Fruit fly (Drosophila melanogaster) whole organism, embryonic: ENCODE data around the gene CG10962.

Experiments used
- Bteb2 ChIP-seq: fragments of 200-800 bp; sonication (Bioruptor generic); optimal IDR thresholded peaks from 2 replicates; lab custom pipeline; 2016; ENCODE audit warnings: missing biosample characterization, missing genetic modification characterization
- CG10959 ChIP-seq: fragments of 200-800 bp; sonication (Bioruptor generic); IDR thresholded peaks from 2 replicates; pipeline ENCODE4 v1.3.6; 2022; ENCODE audit warnings: missing biosample characterization, missing genetic modification characterization
- CG10979 ChIP-seq: fragments of 200-800 bp; sonication (Bioruptor generic); optimal IDR thresholded peaks from 2 replicates; lab custom pipeline; 2018; ENCODE audit warnings: missing biosample characterization, mild to moderate bottlenecking, missing genetic modification characterization, moderate library complexity
- CG11560 ChIP-seq: fragments of 200-800 bp; sonication (Bioruptor generic); IDR thresholded peaks from 3 replicates; pipeline ENCODE4 v1.3.6; 2022; ENCODE audit warnings: missing biosample characterization, missing genetic modification characterization
- CG12071 ChIP-seq: fragments of 200-800 bp; sonication (Bioruptor generic); optimal IDR thresholded peaks from 3 replicates; lab custom pipeline; 2018; ENCODE audit warnings: missing biosample characterization, mild to moderate bottlenecking, missing genetic modification characterization
- CG12236 ChIP-seq: fragments of 200-800 bp; sonication (Bioruptor generic); optimal IDR thresholded peaks from 2 replicates; lab custom pipeline; 2016; ENCODE audit warnings: missing biosample characterization, missing genetic modification characterization
- CG13775 ChIP-seq: fragments of 200-800 bp; sonication (Bioruptor generic); optimal IDR thresholded peaks from 3 replicates; lab custom pipeline; 2017; ENCODE audit warnings: missing biosample characterization, mild to moderate bottlenecking, missing genetic modification characterization
- CG1602 ChIP-seq: fragments of 200-800 bp; sonication (Bioruptor generic); optimal IDR thresholded peaks from 3 replicates; lab custom pipeline; 2016; ENCODE audit warnings: missing biosample characterization, missing genetic modification characterization
- CG16815 ChIP-seq: fragments of 200-800 bp; sonication (Bioruptor generic); optimal IDR thresholded peaks from 3 replicates; lab custom pipeline; 2017; ENCODE audit warnings: missing biosample characterization, mild to moderate bottlenecking, missing genetic modification characterization
- CG17359 ChIP-seq: fragments of 200-800 bp; sonication (Bioruptor generic); optimal IDR thresholded peaks from 3 replicates; lab custom pipeline; 2018; ENCODE audit warnings: missing biosample characterization, mild to moderate bottlenecking, missing genetic modification characterization, moderate library complexity
- CG17912 ChIP-seq: fragments of 200-800 bp; sonication (Bioruptor generic); optimal IDR thresholded peaks from 2 replicates; lab custom pipeline; 2018; ENCODE audit warnings: missing biosample characterization, mild to moderate bottlenecking, missing genetic modification characterization
- CG1792 ChIP-seq: fragments of 200-800 bp; sonication (Bioruptor generic); optimal IDR thresholded peaks from 2 replicates; lab custom pipeline; 2016; ENCODE audit warnings: missing biosample characterization, missing genetic modification characterization
- CG18599 ChIP-seq: fragments of 200-800 bp; sonication (Bioruptor generic); optimal IDR thresholded peaks from 3 replicates; lab custom pipeline; 2017; ENCODE audit warnings: missing biosample characterization, missing genetic modification characterization, mild to moderate bottlenecking, moderate library complexity, missing genetic modification reagents
- CG2116 ChIP-seq: fragments of 200-800 bp; sonication (Bioruptor generic); optimal IDR thresholded peaks from 3 replicates; lab custom pipeline; 2018; ENCODE audit warnings: missing biosample characterization, mild to moderate bottlenecking, missing genetic modification characterization
- CG30403 ChIP-seq: fragments of 200-800 bp; sonication (Bioruptor generic); optimal IDR thresholded peaks from 3 replicates; lab custom pipeline; 2016; ENCODE audit warnings: missing biosample characterization, missing genetic modification characterization
- CG34376 ChIP-seq: fragments of 200-800 bp; sonication (Bioruptor generic); optimal IDR thresholded peaks from 2 replicates; lab custom pipeline; 2018; ENCODE audit warnings: missing biosample characterization, mild to moderate bottlenecking, missing genetic modification characterization
- CG3726 ChIP-seq: fragments of 200-800 bp; sonication (Bioruptor generic); IDR thresholded peaks from 3 replicates; pipeline ENCODE4, ENCODE4 v1.3.6; 2022; ENCODE audit warnings: missing biosample characterization, missing genetic modification characterization
- CG7987 ChIP-seq: fragments of 200-800 bp; sonication (Bioruptor generic); optimal IDR thresholded peaks from 2 replicates; lab custom pipeline; 2018; ENCODE audit warnings: missing biosample characterization, mild to moderate bottlenecking, missing genetic modification characterization, moderate library complexity
- CG9817 ChIP-seq: fragments of 200-800 bp; sonication (Bioruptor generic); optimal IDR thresholded peaks from 2 replicates; lab custom pipeline; 2018; ENCODE audit warnings: missing biosample characterization, mild to moderate bottlenecking, missing genetic modification characterization, moderate library complexity
- Chrac-16 ChIP-seq: fragments of 200-800 bp; sonication (Bioruptor generic); optimal IDR thresholded peaks from 3 replicates; lab custom pipeline; 2016; ENCODE audit warnings: missing biosample characterization, missing genetic modification characterization
- D19A ChIP-seq: fragments of 200-800 bp; optimal IDR thresholded peaks from 3 replicates; lab custom pipeline; 2019; ENCODE audit warnings: missing biosample characterization, mild to moderate bottlenecking, missing genetic modification characterization, moderate library complexity
- Dek ChIP-seq: fragments of 200-800 bp; sonication (Bioruptor generic); optimal IDR thresholded peaks from 3 replicates; lab custom pipeline; 2019; ENCODE audit warnings: missing biosample characterization, mild to moderate bottlenecking, missing genetic modification characterization, moderate library complexity
- Dfd ChIP-seq, 2 experiments: fragments of >200 bp; optimal IDR thresholded peaks; 2 replicates each; lab custom pipeline; 2017; ENCODE audit warnings: missing biosample characterization in 2 of 2, missing genetic modification characterization in 2 of 2
- E2f2 ChIP-seq: fragments of 200-800 bp; sonication (Bioruptor generic); IDR thresholded peaks from 2 replicates; pipeline ENCODE4 v1.3.6; 2022; ENCODE audit warnings: missing biosample characterization, missing genetic modification characterization
- Eip74EF ChIP-seq, 2 experiments: fragments of 200-800 bp in 1 of 2; fragments of >200 bp in 1 of 2; sonication (Bioruptor generic) in 1 of 2; optimal IDR thresholded peaks; 2 replicates each; lab custom pipeline; 2017 to 2019; ENCODE audit warnings: missing biosample characterization in 2 of 2, missing genetic modification characterization in 2 of 2, mild to moderate bottlenecking in 1 of 2, moderate library complexity in 1 of 2
- H15 ChIP-seq: fragments of 200-800 bp; sonication (Bioruptor generic); IDR thresholded peaks from 3 replicates; pipeline ENCODE4 v1.3.6; 2022; ENCODE audit warnings: missing biosample characterization, missing genetic modification characterization
- Hsf ChIP-seq: fragments of 200-800 bp; sonication (Bioruptor generic); optimal IDR thresholded peaks from 3 replicates; lab custom pipeline; 2016; ENCODE audit warnings: missing biosample characterization, missing genetic modification characterization
- Mes4 ChIP-seq: fragments of 200-800 bp; sonication (Bioruptor generic); optimal IDR thresholded peaks from 2 replicates; lab custom pipeline; 2016; ENCODE audit warnings: missing biosample characterization, missing genetic modification characterization
- Optix ChIP-seq: fragments of 200-800 bp; sonication (Bioruptor generic); IDR thresholded peaks from 3 replicates; pipeline ENCODE4 v1.3.6; 2022; ENCODE audit warnings: missing biosample characterization, missing genetic modification characterization
- Poxn ChIP-seq: fragments of 200-800 bp; sonication (Bioruptor generic); IDR thresholded peaks from 2 replicates; pipeline ENCODE4 v1.3.6; 2022; ENCODE audit warnings: missing biosample characterization, missing genetic modification characterization
- Rx ChIP-seq: fragments of 200-800 bp; sonication (Bioruptor generic); IDR thresholded peaks from 2 replicates; pipeline ENCODE4 v1.3.6; 2022; ENCODE audit warnings: missing biosample characterization, missing genetic modification characterization
- ara ChIP-seq: fragments of 200-800 bp; sonication (Bioruptor generic); IDR thresholded peaks from 2 replicates; pipeline ENCODE4 v1.3.6; 2022; ENCODE audit warnings: missing biosample characterization, missing genetic modification characterization
- ase ChIP-seq: fragments of 200-800 bp; sonication (Bioruptor generic); IDR thresholded peaks from 3 replicates; pipeline ENCODE4 v1.3.6; 2022; ENCODE audit warnings: missing biosample characterization, missing genetic modification characterization
- dan ChIP-seq: fragments of 200-800 bp; sonication (Bioruptor generic); IDR thresholded peaks from 2 replicates; pipeline ENCODE4 v1.3.6; 2022; ENCODE audit warnings: missing biosample characterization, missing genetic modification characterization
- en ChIP-seq: fragments of 200-800 bp; sonication (Bioruptor generic); optimal IDR thresholded peaks from 2 replicates; lab custom pipeline; 2016; ENCODE audit warnings: missing biosample characterization, missing genetic modification characterization
- fru ChIP-seq: fragments of >200 bp; optimal IDR thresholded peaks from 2 replicates; lab custom pipeline; 2017
- gcm ChIP-seq: fragments of 200-800 bp; sonication (Bioruptor generic); optimal IDR thresholded peaks from 2 replicates; lab custom pipeline; 2019; ENCODE audit warnings: missing biosample characterization, mild to moderate bottlenecking, missing genetic modification characterization, moderate library complexity
- gem ChIP-seq: fragments of 200-800 bp; sonication (Bioruptor generic); optimal IDR thresholded peaks from 2 replicates; lab custom pipeline; 2019; ENCODE audit warnings: missing biosample characterization, mild to moderate bottlenecking, missing genetic modification characterization, moderate library complexity
- h ChIP-seq: fragments of >200 bp; optimal IDR thresholded peaks from 2 replicates; lab custom pipeline; 2017
- hkb ChIP-seq, 2 experiments: fragments of 200-800 bp in 1 of 2; fragments of >200 bp in 1 of 2; sonication (Bioruptor generic) in 1 of 2; IDR thresholded peaks in 1 of 2; optimal IDR thresholded peaks in 1 of 2; 2 replicates each; pipeline versions ENCODE4 v1.3.6 to Lab custom; 2017 to 2022; ENCODE audit warnings: missing biosample characterization in 1 of 2, missing genetic modification characterization in 1 of 2
- ind ChIP-seq: fragments of 200-800 bp; sonication (Bioruptor generic); optimal IDR thresholded peaks from 3 replicates; lab custom pipeline; 2016; ENCODE audit warnings: missing biosample characterization, missing genetic modification characterization
- kni ChIP-seq: fragments of 200-800 bp; sonication (Bioruptor generic); optimal IDR thresholded peaks from 3 replicates; lab custom pipeline; 2017; ENCODE audit warnings: mild to moderate bottlenecking, missing biosample characterization, missing genetic modification reagents, missing genetic modification characterization
- pros ChIP-seq: fragments of 200-800 bp; sonication (Bioruptor generic); optimal IDR thresholded peaks from 3 replicates; lab custom pipeline; 2019; ENCODE audit warnings: missing biosample characterization, mild to moderate bottlenecking, missing genetic modification characterization, moderate library complexity
- repo ChIP-seq: fragments of 200-800 bp; sonication (Bioruptor generic); optimal IDR thresholded peaks from 2 replicates; lab custom pipeline; 2016; ENCODE audit warnings: missing biosample characterization, missing genetic modification characterization
- rib ChIP-seq: fragments of 200-800 bp; sonication (Bioruptor generic); IDR thresholded peaks from 2 replicates; pipeline ENCODE4 v1.3.6; 2022; ENCODE audit warnings: missing biosample characterization, missing genetic modification characterization
- sd ChIP-seq: fragments of 200-800 bp; sonication (Bioruptor generic); optimal IDR thresholded peaks from 3 replicates; lab custom pipeline; 2018; ENCODE audit warnings: missing biosample characterization, mild to moderate bottlenecking, missing genetic modification characterization, moderate library complexity
- sna ChIP-seq: fragments of 200-800 bp; sonication (Bioruptor generic); IDR thresholded peaks from 2 replicates; pipeline ENCODE4 v1.3.6; 2022; ENCODE audit warnings: missing biosample characterization, missing genetic modification characterization; ENCODE audit not compliant: partially characterized antibody
- tup ChIP-seq: fragments of 200-800 bp; sonication (Bioruptor generic); optimal IDR thresholded peaks from 2 replicates; lab custom pipeline; 2016; ENCODE audit warnings: missing biosample characterization, mild to moderate bottlenecking, missing genetic modification characterization, moderate library complexity
- vvl ChIP-seq: fragments of 200-800 bp; sonication (Bioruptor generic); IDR thresholded peaks from 2 replicates; pipeline ENCODE4 v1.3.6; 2022; ENCODE audit warnings: missing biosample characterization, missing genetic modification characterization
- wek ChIP-seq: fragments of 200-800 bp; sonication (Bioruptor generic); optimal IDR thresholded peaks from 3 replicates; lab custom pipeline; 2018; ENCODE audit warnings: missing biosample characterization, mild to moderate bottlenecking, missing genetic modification characterization, moderate library complexity
- zen ChIP-seq: fragments of 200-800 bp; sonication (Bioruptor generic); optimal IDR thresholded peaks from 3 replicates; lab custom pipeline; 2018; ENCODE audit warnings: missing biosample characterization, mild to moderate bottlenecking, missing genetic modification characterization, moderate library complexity

CG10962 gene

dm6 chrX:8974203-8974602 is at the start of gene CG10962 (continued):
- TF ChIP-seq CG13775 (GFP tag; lab: Kevin White, UChicago) (peak; percentile 29), Hsf (GFP tag; lab: Kevin White, UChicago) (peak; percentile 46), H15 (GFP tag; lab: Robert Waterston, UW) (peak; percentile 38; the same call in 1 of the 3 replicates), E2f2 (GFP tag; lab: Robert Waterston, UW) (peak; percentile 39; the same call in 1 of the 2 replicates), dan (no peak), pros (GFP tag; lab: Kevin White, UChicago) (no peak), CG2116 (GFP tag; lab: Kevin White, UChicago) (no peak), D19A (tag; lab: Kevin White, UChicago) (no peak), Rx (GFP tag; lab: Robert Waterston, UW) (peak; percentile 64), ind (GFP tag; lab: Kevin White, UChicago) (peak; percentile 51), zen (tag; lab: Kevin White, UChicago) (no peak), Mes4 (peak; percentile 17), sna (GFP tag; lab: Robert Waterston, UW) (no peak), rib (GFP tag; lab: Robert Waterston, UW) (no peak), hkb (optimal IDR thresholded peaks at IDR 0.05; lab: Kevin White, UChicago) (no peak), hkb (GFP tag; IDR thresholded peaks at IDR 0.05; lab: Robert Waterston, UW) (peak; percentile 78), wek (GFP tag; lab: Kevin White, UChicago) (no peak), CG17359 (tag; lab: Kevin White, UChicago) (peak; percentile 69), CG3726 (0 out of 3 replicates have a peak, but pooled peaks have one; percentile 48), fru (lab: Kevin White, UChicago) (no peak), CG18599 (GFP tag; lab: Kevin White, UChicago) (peak; percentile 75), Dfd (GFP tag; optimal IDR thresholded peaks at IDR 0.05; lab: Kevin White, UChicago) (no peak), Chrac-16 (GFP tag; lab: Kevin White, UChicago) (peak; percentile 56), CG34376 (no peak), ara (GFP tag; lab: Robert Waterston, UW) (peak; percentile 52; the same call in 1 of the 2 replicates), CG11560 (peak; percentile 30; the same call in 1 of the 3 replicates), h (lab: Kevin White, UChicago) (no peak), CG1792 (GFP tag; lab: Kevin White, UChicago) (peak; percentile 21), Dek (tag; lab: Kevin White, UChicago) (no peak), kni (GFP tag; lab: Kevin White, UChicago) (no peak), Poxn (GFP tag; lab: Robert Waterston, UW) (0 out of 2 replicates have a peak, but pooled peaks have one; percentile 8), CG10959 (GFP tag; lab: Robert Waterston, UW) (no peak; the same call in 1 of the 2 replicates), CG12071 (peak; percentile 52), gcm (no peak), CG10979 (tag; lab: Kevin White, UChicago) (no peak), CG9817 (tag; lab: Kevin White, UChicago) (peak; percentile 69), CG7987 (GFP tag; lab: Kevin White, UChicago) (no peak), repo (GFP tag; lab: Kevin White, UChicago) (no peak), en (GFP tag; lab: Kevin White, UChicago) (no peak), CG12236 (GFP tag; lab: Kevin White, UChicago) (no peak), Optix (GFP tag; lab: Robert Waterston, UW) (peak; percentile 43; the same call in 1 of the 3 replicates), gem (tag; lab: Kevin White, UChicago) (peak; percentile 78), sd (no peak), tup (GFP tag; lab: Kevin White, UChicago) (peak; percentile 1), CG30403 (GFP tag; lab: Kevin White, UChicago) (peak; percentile 66), CG1602 (GFP tag; lab: Kevin White, UChicago) (peak; percentile 53), vvl (GFP tag; lab: Robert Waterston, UW) (peak; percentile 88), CG17912 (GFP tag; lab: Kevin White, UChicago) (no peak), Bteb2 (GFP tag; lab: Kevin White, UChicago) (peak; percentile 17), CG16815 (no peak), ase (GFP tag; lab: Robert Waterston, UW) (peak; percentile 66; the same call in 2 of the 3 replicates), Eip74EF (GFP tag; optimal IDR thresholded peaks at IDR 0.05; lab: Kevin White, UChicago) (peak in 1 of 2 experiments; percentile 55)
